Worm (Caenorhabditis elegans) whole organism, L1 larva: ENCODE measurements around the gene ubc-7.

ENCODE experiments used
- C16A3.4 ChIP-seq: fragments of 150-350 bp; optimal IDR thresholded peaks from 2 replicates; lab custom pipeline; 2014; ENCODE audit warnings: missing biosample characterization, missing genetic modification characterization
- Y116A8C.19 ChIP-seq: sonication (generic microtip); optimal IDR thresholded peaks from 2 replicates; lab custom pipeline; 2016; ENCODE audit warnings: missing compliant biosample characterization, missing genetic modification characterization, borderline replicate concordance
- efl-1 ChIP-seq, 4 experiments: fragments of 150-350 bp; optimal IDR thresholded peaks in 3 of 4; peaks in 1 of 4; 1 replicate in 1 of 4; 2 replicates in 3 of 4; lab custom pipeline; 2014; ENCODE audit warnings: missing biosample characterization in 2 of 4, missing genetic modification characterization in 2 of 4, missing genetic modification reagents in 2 of 4
- egl-27 ChIP-seq, 2 experiments: fragments of 150-350 bp in 1 of 2; sonication (generic microtip); optimal IDR thresholded peaks; 3 replicates each; lab custom pipeline; 2017 to 2018; ENCODE audit warnings: missing biosample characterization in 2 of 2, missing genetic modification characterization in 2 of 2, missing genetic modification reagents in 2 of 2
- fkh-10 ChIP-seq: sonication (generic microtip); optimal IDR thresholded peaks from 2 replicates; lab custom pipeline; 2017; ENCODE audit warnings: missing biosample characterization, missing genetic modification reagents, missing genetic modification characterization
- nhr-12 ChIP-seq: sonication (generic microtip); optimal IDR thresholded peaks from 2 replicates; lab custom pipeline; 2017; ENCODE audit warnings: missing biosample characterization, missing genetic modification characterization
- skn-1 ChIP-seq: fragments of 150-350 bp; optimal IDR thresholded peaks from 2 replicates; lab custom pipeline; 2014; ENCODE audit warnings: missing biosample characterization, missing genetic modification characterization
- unc-130 ChIP-seq: fragments of 150-350 bp; optimal IDR thresholded peaks from 2 replicates; lab custom pipeline; 2017; ENCODE audit warnings: missing biosample characterization, missing genetic modification characterization, inconsistent platforms

ce11 chrIII:9666668-9667067, 35.7 kb upstream of the ubc-7 start:
- no peak for TF ChIP-seq fkh-10 (GFP tag; lab: Kevin White, UChicago)
- no peak for TF ChIP-seq nhr-12 (tag; lab: Kevin White, UChicago)
- no peak for TF ChIP-seq skn-1 (tag; lab: Kevin White, UChicago)
- peak in 1 of 2 experiments; percentile 0 for TF ChIP-seq efl-1 (optimal IDR thresholded peaks at IDR 0.05; lab: Kevin White, UChicago)
- TF ChIP-seq efl-1 (GFP tag; optimal IDR thresholded peaks at IDR 0.05 in 1 of 2; lab: Kevin White, UChicago): peak in 1 of 2 experiments; percentile 78
- no peak for TF ChIP-seq unc-130 (tag; lab: Kevin White, UChicago)
- no peak for TF ChIP-seq C16A3.4 (tag; lab: Kevin White, UChicago)
- no peak for TF ChIP-seq egl-27 (tag; optimal IDR thresholded peaks at IDR 0.05; lab: Kevin White, UChicago)
- TF ChIP-seq Y116A8C.19: no peak
